Worm (Caenorhabditis elegans) whole organism, L2 larva: ENCODE results near the gene F40A3.1.

Experiments
- C34F6.9 ChIP-seq: fragments of 150-350 bp; optimal IDR thresholded peaks from 2 replicates; lab custom pipeline; 2014; ENCODE audit warnings: missing biosample characterization, missing genetic modification characterization
- F13H6.1 ChIP-seq: sonication (generic microtip); optimal IDR thresholded peaks from 2 replicates; lab custom pipeline; 2016; ENCODE audit warnings: missing genetic modification characterization, missing compliant biosample characterization
- R02D3.7 ChIP-seq: fragments of 150-350 bp; optimal IDR thresholded peaks from 2 replicates; lab custom pipeline; 2014; ENCODE audit warnings: missing biosample characterization, missing genetic modification characterization
- Y55F3AM.14 ChIP-seq: fragments of 200-800 bp; sonication (Bioruptor generic); optimal IDR thresholded peaks from 2 replicates; lab custom pipeline; 2018; ENCODE audit warnings: mild to moderate bottlenecking, missing genetic modification characterization, missing compliant biosample characterization
- alr-1 ChIP-seq: fragments of 150-350 bp; optimal IDR thresholded peaks from 2 replicates; lab custom pipeline; 2014; ENCODE audit warnings: missing biosample characterization, missing genetic modification characterization
- ama-1 ChIP-seq: fragments of 150-350 bp; optimal IDR thresholded peaks from 2 replicates; lab custom pipeline; 2018; ENCODE audit warnings: inconsistent platforms
- blmp-1 ChIP-seq: sonication (generic microtip); optimal IDR thresholded peaks from 2 replicates; lab custom pipeline; 2017; ENCODE audit warnings: missing genetic modification characterization, mild to moderate bottlenecking, missing compliant biosample characterization, antibody characterized with exemption, moderate library complexity; ENCODE audit not compliant: insufficient read depth
- ceh-16 ChIP-seq: fragments of 150-350 bp; optimal IDR thresholded peaks from 2 replicates; lab custom pipeline; 2014; ENCODE audit warnings: missing biosample characterization, missing genetic modification characterization
- crh-2 ChIP-seq: sonication (generic microtip); optimal IDR thresholded peaks from 2 replicates; lab custom pipeline; 2017; ENCODE audit warnings: missing biosample characterization, missing genetic modification characterization
- dmd-4 ChIP-seq: sonication (generic microtip); optimal IDR thresholded peaks from 2 replicates; lab custom pipeline; 2017; ENCODE audit warnings: missing biosample characterization, missing genetic modification characterization
- egl-27 ChIP-seq: sonication (generic microtip); optimal IDR thresholded peaks from 3 replicates; lab custom pipeline; 2017; ENCODE audit warnings: missing biosample characterization, missing genetic modification reagents, missing genetic modification characterization
- elt-1 ChIP-seq: fragments of 150-350 bp; optimal IDR thresholded peaks from 2 replicates; lab custom pipeline; 2014; ENCODE audit warnings: missing biosample characterization, missing genetic modification characterization
- elt-3 ChIP-seq: sonication (generic microtip); optimal IDR thresholded peaks from 2 replicates; lab custom pipeline; 2017; ENCODE audit warnings: missing biosample characterization, missing genetic modification characterization
- fos-1 ChIP-seq: fragments of 150-350 bp; optimal IDR thresholded peaks from 2 replicates; lab custom pipeline; 2014; ENCODE audit warnings: missing biosample characterization, missing genetic modification characterization
- gmeb-1 ChIP-seq: fragments of 150-350 bp; optimal IDR thresholded peaks from 2 replicates; lab custom pipeline; 2014; ENCODE audit warnings: missing biosample characterization, missing genetic modification characterization
- lin-11 ChIP-seq: fragments of 150-350 bp; sonication (generic microtip); optimal IDR thresholded peaks from 2 replicates; lab custom pipeline; 2014; ENCODE audit warnings: missing biosample characterization, missing genetic modification characterization, inconsistent platforms, mixed read lengths
- lsy-2 ChIP-seq, 2 experiments: fragments of 150-350 bp in 1 of 2; sonication (generic microtip) in 1 of 2; optimal IDR thresholded peaks; 2 replicates each; lab custom pipeline; 2014 to 2017; ENCODE audit warnings: missing biosample characterization in 2 of 2, missing genetic modification characterization in 2 of 2
- mab-5 ChIP-seq: fragments of 150-350 bp; optimal IDR thresholded peaks from 2 replicates; lab custom pipeline; 2014; ENCODE audit warnings: missing biosample characterization, missing genetic modification characterization
- mdl-1 ChIP-seq, 2 experiments: fragments of 150-350 bp in 1 of 2; sonication (generic microtip) in 1 of 2; optimal IDR thresholded peaks; 2 replicates each; lab custom pipeline; 2017; ENCODE audit warnings: missing biosample characterization in 2 of 2, missing genetic modification characterization in 2 of 2
- nhr-11 ChIP-seq: fragments of 150-350 bp; optimal IDR thresholded peaks from 2 replicates; lab custom pipeline; 2014; ENCODE audit warnings: missing biosample characterization, missing genetic modification characterization
- nhr-129 ChIP-seq: fragments of 150-350 bp; optimal IDR thresholded peaks from 2 replicates; lab custom pipeline; 2014; ENCODE audit warnings: missing biosample characterization, missing genetic modification characterization
- nhr-21 ChIP-seq: fragments of 150-350 bp; optimal IDR thresholded peaks from 2 replicates; lab custom pipeline; 2014; ENCODE audit warnings: missing biosample characterization, missing genetic modification characterization
- nhr-23 ChIP-seq: fragments of 150-350 bp; optimal IDR thresholded peaks from 2 replicates; lab custom pipeline; 2014; ENCODE audit warnings: missing biosample characterization, missing genetic modification reagents, missing genetic modification characterization
- nhr-237 ChIP-seq: fragments of 150-350 bp; optimal IDR thresholded peaks from 2 replicates; lab custom pipeline; 2014; ENCODE audit warnings: missing biosample characterization, missing genetic modification characterization
- nhr-6 ChIP-seq: fragments of 150-350 bp; optimal IDR thresholded peaks from 2 replicates; lab custom pipeline; 2014; ENCODE audit warnings: missing biosample characterization, missing genetic modification characterization
- nhr-77 ChIP-seq: fragments of 150-350 bp; optimal IDR thresholded peaks from 2 replicates; lab custom pipeline; 2014; ENCODE audit warnings: missing biosample characterization, missing genetic modification characterization
- peb-1 ChIP-seq: fragments of 150-350 bp; optimal IDR thresholded peaks from 2 replicates; lab custom pipeline; 2014; ENCODE audit warnings: missing biosample characterization, missing genetic modification characterization
- sem-4 ChIP-seq: fragments of 150-350 bp; optimal IDR thresholded peaks from 2 replicates; lab custom pipeline; 2014; ENCODE audit warnings: missing biosample characterization, missing genetic modification reagents, missing genetic modification characterization
- skn-1 ChIP-seq: sonication (generic microtip); optimal IDR thresholded peaks from 2 replicates; lab custom pipeline; 2017; ENCODE audit warnings: missing biosample characterization, missing genetic modification characterization
- sma-3 ChIP-seq: sonication (generic microtip); optimal IDR thresholded peaks from 2 replicates; lab custom pipeline; 2016; ENCODE audit warnings: missing genetic modification reagents, missing genetic modification characterization, missing compliant biosample characterization
- sma-9 ChIP-seq, 2 experiments: fragments of 150-350 bp in 1 of 2; sonication (generic microtip) in 1 of 2; optimal IDR thresholded peaks; 2 replicates each; lab custom pipeline; 2014 to 2016; ENCODE audit warnings: missing genetic modification characterization in 2 of 2, mild to moderate bottlenecking in 1 of 2, missing biosample characterization in 1 of 2, missing compliant biosample characterization in 1 of 2, missing genetic modification reagents in 1 of 2, moderate library complexity in 1 of 2
- unc-39 ChIP-seq: fragments of 150-350 bp; optimal IDR thresholded peaks from 2 replicates; lab custom pipeline; 2014; ENCODE audit warnings: missing biosample characterization, missing genetic modification characterization
- unc-55 ChIP-seq: fragments of 150-350 bp; sonication (generic microtip); optimal IDR thresholded peaks from 3 replicates; lab custom pipeline; 2014; ENCODE audit warnings: missing biosample characterization, missing genetic modification reagents, missing genetic modification characterization
- unc-62 ChIP-seq: fragments of 150-350 bp; optimal IDR thresholded peaks from 2 replicates; lab custom pipeline; 2014; ENCODE audit warnings: missing biosample characterization, missing genetic modification reagents, missing genetic modification characterization
- zag-1 ChIP-seq: fragments of 150-350 bp; optimal IDR thresholded peaks from 2 replicates; lab custom pipeline; 2014; ENCODE audit warnings: missing biosample characterization, missing genetic modification characterization
- ztf-1 ChIP-seq: fragments of 200-800 bp; sonication (Bioruptor generic); conservative IDR thresholded peaks from 2 replicates; pipeline ENCODE4 v1.3.6; 2022; ENCODE audit warnings: missing genetic modification characterization, missing compliant biosample characterization

F40A3.1 gene

DNA sequence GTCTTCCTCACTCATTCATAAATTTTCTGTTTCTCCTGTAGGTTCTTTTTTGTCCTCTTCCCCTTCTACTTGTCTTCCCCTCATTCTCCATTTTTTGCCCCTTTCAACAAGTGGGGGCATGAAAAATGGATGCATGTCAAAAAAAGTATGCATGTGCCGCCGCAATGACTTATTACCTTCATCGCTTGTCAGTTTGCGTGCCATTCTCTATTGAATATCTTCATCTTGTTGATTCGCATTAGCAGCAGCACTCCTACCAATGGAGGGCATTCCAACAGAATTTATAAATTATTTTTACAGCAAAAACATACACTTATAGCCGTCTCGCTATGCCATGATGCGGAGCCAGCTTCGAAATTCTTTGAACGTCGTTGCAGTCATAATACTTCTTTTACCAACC lies at the start of gene F40A3.1:
Gene F40A3.1 (plus strand): TSS at position 301 of the 400 bp plus-strand sequence.
- no peak for TF ChIP-seq R02D3.7 (tag; lab: Kevin White, UChicago)
- TF ChIP-seq nhr-237 (tag; lab: Kevin White, UChicago) = no peak
- TF ChIP-seq, all 48 proteins: peak for 0

DNA sequence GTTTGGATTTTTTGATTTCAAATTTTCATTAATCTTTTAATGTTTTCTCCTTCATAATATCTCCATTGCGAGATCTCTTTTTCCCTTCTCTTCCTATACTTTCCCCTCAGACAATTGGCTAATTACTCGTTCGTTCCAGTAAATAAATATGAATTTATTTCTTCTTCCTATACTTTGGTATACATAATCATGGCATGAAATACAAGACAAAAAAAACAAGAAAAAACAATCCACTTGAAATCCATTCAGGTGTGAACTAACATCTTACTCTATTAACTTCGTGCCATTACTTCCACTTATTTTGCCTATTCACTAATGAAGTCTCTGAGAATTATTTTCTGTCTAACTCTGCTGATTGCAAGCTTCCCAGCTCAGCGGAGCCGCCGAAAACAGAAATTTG lies 49.1 kb upstream of the F40A3.1 start, which contains the start of gene grd-8:
Gene grd-8 (plus strand): TSS at position 301 of the 400 bp plus-strand sequence.
- TF ChIP-seq lin-11 (tag; lab: Kevin White, UChicago) = no peak
- TF ChIP-seq ama-1 (lab: Kevin White, UChicago) = no peak
- no peak for TF ChIP-seq unc-55 (GFP tag; lab: Kevin White, UChicago)
- no peak for TF ChIP-seq C34F6.9
- no peak for TF ChIP-seq elt-3 (tag; lab: Kevin White, UChicago)
- no peak for TF ChIP-seq elt-1 (tag; lab: Kevin White, UChicago)
- no peak for TF ChIP-seq blmp-1 (tag; lab: Kevin White, UChicago)
- TF ChIP-seq dmd-4 (tag; lab: Kevin White, UChicago) = no peak
- TF ChIP-seq fos-1 (tag; lab: Kevin White, UChicago) = no peak
- TF ChIP-seq peb-1 (tag; lab: Kevin White, UChicago) = no peak
- TF ChIP-seq egl-27 (tag; lab: Kevin White, UChicago) = no peak
- no peak for TF ChIP-seq crh-2
- TF ChIP-seq nhr-129 (tag; lab: Kevin White, UChicago) = no peak
- TF ChIP-seq nhr-23 (tag; lab: Kevin White, UChicago) = no peak
- TF ChIP-seq mdl-1 (tag; optimal IDR thresholded peaks at IDR 0.05; lab: Kevin White, UChicago) = no peak
- TF ChIP-seq nhr-21 (tag; lab: Kevin White, UChicago) = no peak
- TF ChIP-seq nhr-77 = no peak

DNA sequence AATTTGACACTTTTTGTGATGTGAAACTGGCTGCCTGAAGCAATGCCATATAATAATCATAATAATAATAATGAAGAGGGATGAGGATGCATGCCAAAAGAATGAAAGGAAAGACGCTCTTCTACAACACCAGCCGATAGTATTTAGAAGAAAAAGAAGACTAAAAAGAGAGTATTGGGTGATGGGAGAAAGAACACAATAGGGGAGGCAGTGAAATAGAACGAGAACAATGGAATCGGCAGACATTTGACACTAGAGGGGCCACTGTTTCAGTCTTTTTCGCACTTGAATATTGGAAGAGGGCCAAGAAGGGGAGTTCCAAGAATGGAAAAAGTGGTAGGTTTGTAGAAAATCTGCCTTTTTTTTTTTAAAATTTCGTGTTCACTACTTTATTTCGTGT lies 44.2 kb upstream of the F40A3.1 start, which contains the start of gene memo-1:
Gene memo-1 (minus strand): TSS at position 2 of the 400 bp plus-strand sequence.
- TF ChIP-seq nhr-77 (no peak), skn-1 (tag; lab: Kevin White, UChicago) (no peak), ceh-16 (tag; lab: Kevin White, UChicago) (no peak), blmp-1 (tag; lab: Kevin White, UChicago) (no peak), sem-4 (no peak), lsy-2 (tag; optimal IDR thresholded peaks at IDR 0.05; lab: Kevin White, UChicago) (no peak), sma-3 (GFP tag; lab: Kevin White, UChicago) (no peak), gmeb-1 (no peak), ztf-1 (no peak), unc-39 (no peak), nhr-237 (tag; lab: Kevin White, UChicago) (no peak), alr-1 (tag; lab: Kevin White, UChicago) (no peak), nhr-11 (tag; lab: Kevin White, UChicago) (no peak), peb-1 (tag; lab: Kevin White, UChicago) (no peak), unc-62 (no peak), mab-5 (tag; lab: Kevin White, UChicago) (no peak), nhr-23 (tag; lab: Kevin White, UChicago) (no peak), sma-9 (GFP tag; optimal IDR thresholded peaks at IDR 0.05; lab: Kevin White, UChicago) (no peak), sma-9 (tag; optimal IDR thresholded peaks at IDR 0.05; lab: Kevin White, UChicago) (no peak)

DNA sequence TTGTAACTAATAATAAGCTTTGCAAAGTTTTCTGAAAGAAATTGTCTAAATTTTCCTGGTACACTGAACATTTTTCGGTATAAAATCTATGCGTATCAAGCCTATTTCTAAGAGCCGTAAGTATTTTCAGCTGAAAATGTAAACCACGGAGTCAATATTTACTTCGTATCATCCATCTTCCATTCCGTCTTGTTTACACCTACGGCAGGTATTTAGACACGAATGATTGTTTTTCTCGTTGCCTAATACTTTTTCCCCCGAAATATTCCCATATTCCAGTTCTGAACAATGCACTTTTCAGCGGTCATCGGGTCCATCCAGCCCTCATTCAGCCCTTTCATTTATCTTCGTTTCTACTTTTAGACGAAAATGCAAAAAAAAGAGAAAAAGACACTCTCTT lies 43.6 kb upstream of the F40A3.1 start:
- TF ChIP-seq elt-1 (tag; lab: Kevin White, UChicago) (no peak), zag-1 (tag; lab: Kevin White, UChicago) (no peak), nhr-6 (tag; lab: Kevin White, UChicago) (no peak), ztf-1 (no peak)

DNA sequence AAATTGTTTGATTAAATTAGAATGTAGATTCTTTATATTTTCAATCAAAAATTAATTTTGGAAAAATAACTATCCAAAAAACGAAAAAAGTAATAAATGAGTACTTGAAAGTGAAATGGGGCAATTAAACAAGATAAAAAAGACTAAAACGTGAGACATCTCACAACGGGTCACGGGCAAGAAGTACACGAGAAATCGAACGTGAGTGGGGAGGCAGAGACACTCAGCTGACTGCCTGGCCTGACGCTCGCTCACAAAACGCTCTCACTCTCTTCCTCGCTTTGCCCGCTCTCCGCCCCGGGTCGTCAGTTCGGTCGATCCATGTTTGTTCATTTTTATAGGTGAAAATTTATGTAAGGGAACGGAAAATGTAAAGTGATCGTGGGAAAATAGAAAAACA lies 43.1 kb upstream of the F40A3.1 start:
- TF ChIP-seq nhr-237 (tag; lab: Kevin White, UChicago) (no peak), fos-1 (tag; lab: Kevin White, UChicago) (peak; percentile 9), F13H6.1 (tag; lab: Kevin White, UChicago) (peak; percentile 32), mdl-1 (tag; optimal IDR thresholded peaks at IDR 0.05; lab: Kevin White, UChicago) (peak in 1 of 2 experiments; percentile 16), C34F6.9 (peak; percentile 10), nhr-129 (tag; lab: Kevin White, UChicago) (peak; percentile 44), Y55F3AM.14 (GFP tag; lab: Kevin White, UChicago) (no peak)
